Fruit fly (Drosophila melanogaster) whole organism, wandering third instar larva: ENCODE data around the gene kek5.
A peak's percentile ranks its signal among the peaks of the same experiment; 100 is the strongest.

Experiments used
- HLH106 ChIP-seq: fragments of 200-800 bp; optimal IDR thresholded peaks from 3 replicates; lab custom pipeline; 2019; ENCODE audit warnings: missing biosample characterization, mild to moderate bottlenecking, missing genetic modification characterization, moderate library complexity
- Hnf4 ChIP-seq: fragments of 200-800 bp; sonication (Bioruptor generic); optimal IDR thresholded peaks from 2 replicates; lab custom pipeline; 2016; ENCODE audit warnings: missing biosample characterization, mild to moderate bottlenecking, missing genetic modification characterization
- Hr83 ChIP-seq: fragments of 200-300 bp; sonication (Bioruptor generic); optimal IDR thresholded peaks from 2 replicates; lab custom pipeline; 2016; ENCODE audit warnings: missing biosample characterization, mild to moderate bottlenecking, missing genetic modification characterization, moderate library complexity; ENCODE audit not compliant: poor library complexity, severe bottlenecking
- Myc ChIP-seq: fragments of >200 bp; optimal IDR thresholded peaks from 2 replicates; lab custom pipeline; 2017
- br ChIP-seq: fragments of 200-800 bp; sonication (Bioruptor generic); optimal IDR thresholded peaks from 2 replicates; lab custom pipeline; 2016; ENCODE audit warnings: missing biosample characterization, missing genetic modification characterization
- brk ChIP-seq: fragments of 200-800 bp; sonication (Bioruptor generic); optimal IDR thresholded peaks from 2 replicates; lab custom pipeline; 2016; ENCODE audit warnings: missing biosample characterization, mild to moderate bottlenecking, missing genetic modification characterization
- dl ChIP-seq, 2 experiments: fragments of 175-275, 200-275 bp in 1 of 2; fragments of 200-275 bp in 1 of 2; sonication (Bioruptor generic); optimal IDR thresholded peaks; lab custom pipeline; 2018; ENCODE audit warnings: mild to moderate bottlenecking in 2 of 2, missing biosample characterization in 2 of 2, missing genetic modification characterization in 2 of 2, moderate library complexity in 2 of 2; ENCODE audit not compliant: partially characterized antibody in 2 of 2, insufficient read depth in 1 of 2
- ey ChIP-seq: fragments of 200-800 bp; sonication (Bioruptor generic); optimal IDR thresholded peaks from 2 replicates; lab custom pipeline; 2016; ENCODE audit warnings: missing biosample characterization, missing genetic modification characterization
- foxo ChIP-seq, 2 experiments: fragments of 200-800 bp; sonication (Bioruptor generic); optimal IDR thresholded peaks; 2 replicates in 1 of 2; 3 replicates in 1 of 2; lab custom pipeline; 2016 to 2017; ENCODE audit warnings: missing biosample characterization in 2 of 2, missing genetic modification characterization in 2 of 2
- fru ChIP-seq: fragments of 200-800 bp; sonication (Bioruptor generic); optimal IDR thresholded peaks from 3 replicates; lab custom pipeline; 2016; ENCODE audit warnings: missing biosample characterization, mild to moderate bottlenecking, missing genetic modification characterization
- lola ChIP-seq: fragments of >200 bp; optimal IDR thresholded peaks from 2 replicates; lab custom pipeline; 2017; ENCODE audit warnings: missing biosample characterization, missing genetic modification characterization
- sv ChIP-seq: fragments of 200-800 bp; sonication (Bioruptor generic); optimal IDR thresholded peaks from 3 replicates; lab custom pipeline; 2016; ENCODE audit warnings: missing biosample characterization, missing genetic modification characterization
- usp ChIP-seq: fragments of >200 bp; optimal IDR thresholded peaks from 2 replicates; lab custom pipeline; 2017; ENCODE audit warnings: missing biosample characterization, missing genetic modification characterization

DNA sequence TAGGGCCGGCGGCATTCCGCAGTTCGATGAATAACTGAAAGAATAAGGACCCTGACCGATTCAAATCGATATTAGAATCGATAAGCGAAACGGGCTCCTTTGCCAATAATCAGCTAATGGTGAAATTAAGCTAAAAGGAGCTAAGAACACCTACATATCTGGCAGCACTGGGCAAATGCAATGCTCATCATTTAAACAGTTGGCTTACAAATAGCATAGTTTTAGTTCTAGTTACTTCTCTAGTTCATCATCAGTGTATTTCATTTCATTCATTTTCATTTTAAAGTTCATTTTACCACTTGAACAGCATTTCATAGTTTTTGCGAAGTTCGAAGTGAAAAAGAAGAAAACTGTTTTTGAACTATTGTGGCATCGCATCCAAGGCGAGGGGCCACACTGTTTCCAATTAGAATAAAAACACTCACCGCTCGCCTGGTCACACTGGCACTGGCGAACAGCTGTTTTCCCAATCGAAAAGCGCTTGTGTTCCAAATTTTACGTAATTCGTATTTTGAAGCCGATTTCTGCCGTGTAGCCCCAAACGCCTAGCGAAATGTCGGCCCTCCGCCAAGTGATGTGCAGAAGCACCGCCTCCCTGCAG, 139.1 kb downstream of the kek5 start, which contains the start of the genes pcm and ND-18:
- TF ChIP-seq brk (GFP tag; lab: Kevin White, UChicago) = no peak
- TF ChIP-seq dl (GFP tag; optimal IDR thresholded peaks at IDR 0.05; lab: Kevin White, UChicago; ENCODE audit: insufficient read depth in 1 of 2, partially characterized antibody in 2 of 2) = no peak
- TF ChIP-seq usp (GFP tag; lab: Kevin White, UChicago) = no peak
- TF ChIP-seq lola = no peak
- no peak for TF ChIP-seq foxo (GFP tag; optimal IDR thresholded peaks at IDR 0.05; lab: Kevin White, UChicago)
- no peak for TF ChIP-seq sv
- TF ChIP-seq br (GFP tag; lab: Kevin White, UChicago) = no peak
- TF ChIP-seq fru (GFP tag; lab: Kevin White, UChicago) = no peak
- TF ChIP-seq Hr83 = no peak
- no peak for TF ChIP-seq ey (GFP tag; lab: Kevin White, UChicago)
- TF ChIP-seq HLH106 (tag; lab: Kevin White, UChicago) = no peak
- TF ChIP-seq Hnf4 = no peak
- peak; percentile 23 for TF ChIP-seq Myc (lab: Kevin White, UChicago)
